Worm (Caenorhabditis elegans) whole organism, L4/young adult: ENCODE data around the gene C49F8.15.

Experiments
- W03F9.2 ChIP-seq: fragments of 150-350 bp; optimal IDR thresholded peaks from 2 replicates; lab custom pipeline; 2014; ENCODE audit warnings: missing biosample characterization, missing genetic modification characterization
- him-1 ChIP-seq: sonication (generic microtip); optimal IDR thresholded peaks from 2 replicates; lab custom pipeline; 2016; ENCODE audit warnings: missing genotype, missing genetic modification reagents, missing genetic modification characterization, missing compliant biosample characterization

DNA sequence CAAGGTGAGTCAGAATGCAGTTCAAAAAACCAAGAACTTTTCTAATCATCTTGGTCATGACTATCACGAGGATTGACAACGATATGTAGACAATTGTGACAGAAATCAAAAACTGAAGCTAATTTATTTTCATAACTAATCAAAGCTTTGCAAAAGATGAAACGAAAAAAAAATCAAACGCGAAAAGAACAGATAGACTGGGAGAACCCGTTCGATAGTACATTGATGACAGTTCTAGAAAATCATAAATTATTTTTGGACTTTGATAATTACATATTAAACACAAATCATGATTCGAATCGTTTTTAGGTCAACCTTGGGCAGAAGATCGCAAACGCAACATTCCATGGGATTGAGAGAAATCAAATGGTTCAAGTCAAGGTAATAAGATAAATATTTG is 37.3 kb downstream of the C49F8.15 start:
- TF ChIP-seq W03F9.2 (tag; lab: Kevin White, UChicago) (no peak), him-1 (tag; lab: Kevin White, UChicago) (no peak)
